Worm (Caenorhabditis elegans) whole organism, late embryonic: ENCODE measurements around the gene C24B5.4.

Experiments
- T23F11.4 ChIP-seq: fragments of 200-800 bp; sonication (Bioruptor generic); optimal IDR thresholded peaks from 2 replicates; lab custom pipeline; 2018; ENCODE audit warnings: mild to moderate bottlenecking, missing genetic modification characterization, missing compliant biosample characterization
- ceh-14 ChIP-seq: sonication (generic microtip); optimal IDR thresholded peaks from 2 replicates; lab custom pipeline; 2016; ENCODE audit warnings: missing genotype, missing genetic modification characterization, missing compliant biosample characterization
- hlh-8 ChIP-seq: sonication (generic microtip); optimal IDR thresholded peaks from 2 replicates; lab custom pipeline; 2016; ENCODE audit warnings: missing genotype, missing genetic modification characterization, missing compliant biosample characterization
- pha-4 ChIP-seq: fragments of 150-350 bp; optimal IDR thresholded peaks from 2 replicates; lab custom pipeline; 2018; ENCODE audit warnings: missing biosample characterization, missing genetic modification reagents, missing genetic modification characterization

ce11 chrV:9218655-9219389 lies 21.7 kb upstream of the C24B5.4 start:
- TF ChIP-seq ceh-14 (tag; lab: Kevin White, UChicago) (peak; percentile 23), T23F11.4 (no peak), hlh-8 (no peak), pha-4 (tag; lab: Kevin White, UChicago) (no peak)
